In genomic region chr2L:5099790-5100360, dm6 we compare ENCODE assay signal across 1 fruit fly cellular context.
A peak's percentile ranks its signal among the peaks of the same experiment; 100 is the strongest.
TF ChIP-seq lines count a peak whose summit lies in the region.

Gene ND-13A, minus strand, starts transcription at chr2L:5100288.

TF ChIP-seq in whole organism, embryonic, 481 proteins besides CTCF, POLR2A, EP300 and RAD21 (continued from another document and continues in another):
- TF ChIP-seq fd102C (GFP tag; optimal IDR thresholded peaks at IDR 0.05; lab: Kevin White, UChicago) (no peak), CG3726 (GFP tag; IDR thresholded peaks at IDR 0.05; lab: Robert Waterston, UW) (no peak), da (GFP tag; optimal IDR thresholded peaks at IDR 0.05; lab: Kevin White, UChicago) (no peak), CG10267 (tag; optimal IDR thresholded peaks at IDR 0.05; lab: Kevin White, UChicago) (peak; percentile 2), tio (GFP tag; optimal IDR thresholded peaks at IDR 0.05; lab: Kevin White, UChicago) (no peak), dimm (GFP tag; IDR thresholded peaks at IDR 0.05; lab: Robert Waterston, UW) (no peak), knrl (GFP tag; IDR thresholded peaks at IDR 0.05; lab: Robert Waterston, UW; ENCODE audit: partially characterized antibody) (no peak), vvl (GFP tag; IDR thresholded peaks at IDR 0.05; lab: Robert Waterston, UW) (no peak), CG30431 (GFP tag; optimal IDR thresholded peaks at IDR 0.05; lab: Kevin White, UChicago) (no peak), cas (GFP tag; IDR thresholded peaks at IDR 0.05; lab: Robert Waterston, UW) (no peak), CG11093 (GFP tag; IDR thresholded peaks at IDR 0.05; lab: Robert Waterston, UW) (no peak), al (GFP tag; IDR thresholded peaks at IDR 0.05; lab: Robert Waterston, UW) (no peak), CG9797 (GFP tag; optimal IDR thresholded peaks at IDR 0.05; lab: Kevin White, UChicago) (peak; percentile 61), CG11723 (GFP tag; optimal IDR thresholded peaks at IDR 0.05; lab: Kevin White, UChicago) (no peak), CG12071 (GFP tag; optimal IDR thresholded peaks at IDR 0.05; lab: Kevin White, UChicago) (no peak), BEAF-32 (GFP tag; optimal IDR thresholded peaks at IDR 0.05; lab: Kevin White, UChicago) (peak; percentile 18), kni (GFP tag; optimal IDR thresholded peaks at IDR 0.05; lab: Kevin White, UChicago) (no peak), cato (GFP tag; optimal IDR thresholded peaks at IDR 0.05; lab: Kevin White, UChicago; ENCODE audit: borderline replicate concordance) (no peak), Jarid2 (GFP tag; optimal IDR thresholded peaks at IDR 0.05; lab: Kevin White, UChicago) (no peak), ind (GFP tag; optimal IDR thresholded peaks at IDR 0.05; lab: Kevin White, UChicago) (no peak), unpg (GFP tag; optimal IDR thresholded peaks at IDR 0.05; lab: Kevin White, UChicago) (no peak), CoRest (tag; optimal IDR thresholded peaks at IDR 0.05; lab: Kevin White, UChicago) (no peak), en (GFP tag; optimal IDR thresholded peaks at IDR 0.05; lab: Kevin White, UChicago) (no peak), nmo (GFP tag; optimal IDR thresholded peaks at IDR 0.05; lab: Kevin White, UChicago) (peak; percentile 9), eyg (GFP tag; optimal IDR thresholded peaks at IDR 0.05; lab: Kevin White, UChicago) (no peak), Fer3 (tag; optimal IDR thresholded peaks at IDR 0.05; lab: Kevin White, UChicago) (no peak), CG7786 (GFP tag; optimal IDR thresholded peaks at IDR 0.05; lab: Kevin White, UChicago) (no peak), CG7556 (GFP tag; optimal IDR thresholded peaks at IDR 0.05; lab: Kevin White, UChicago) (no peak), tx (GFP tag; optimal IDR thresholded peaks at IDR 0.05; lab: Kevin White, UChicago) (no peak), cad (GFP tag; optimal IDR thresholded peaks at IDR 0.05; lab: Kevin White, UChicago) (peak; percentile 63), gfzf (GFP tag; optimal IDR thresholded peaks at IDR 0.05; lab: Kevin White, UChicago) (peak; percentile 25), dmrt99B (tag; optimal IDR thresholded peaks at IDR 0.05; lab: Kevin White, UChicago) (no peak), CG16813 (GFP tag; IDR thresholded peaks at IDR 0.05; lab: Robert Waterston, UW; ENCODE audit: partially characterized antibody) (no peak), CG11560 (tag; IDR thresholded peaks at IDR 0.05; lab: Robert Waterston, UW) (no peak), fu2 (GFP tag; optimal IDR thresholded peaks at IDR 0.05; lab: Kevin White, UChicago) (no peak), CG3163 (GFP tag; optimal IDR thresholded peaks at IDR 0.05; lab: Kevin White, UChicago) (no peak), CG14710 (tag; optimal IDR thresholded peaks at IDR 0.05; lab: Kevin White, UChicago) (peak; percentile 13), zen2 (GFP tag; IDR thresholded peaks at IDR 0.05; lab: Robert Waterston, UW; ENCODE audit: partially characterized antibody) (no peak), CG32767 (GFP tag; IDR thresholded peaks at IDR 0.05; lab: Robert Waterston, UW) (no peak), cg (GFP tag; optimal IDR thresholded peaks at IDR 0.05; lab: Kevin White, UChicago) (no peak), CG14441 (GFP tag; IDR thresholded peaks at IDR 0.05; lab: Robert Waterston, UW) (no peak), CG1233 (GFP tag; optimal IDR thresholded peaks at IDR 0.05; lab: Kevin White, UChicago) (no peak), ato (GFP tag; IDR thresholded peaks at IDR 0.05; lab: Robert Waterston, UW; ENCODE audit: partially characterized antibody) (no peak), CG17328 (GFP tag; IDR thresholded peaks at IDR 0.05; lab: Robert Waterston, UW) (no peak), CG16815 (GFP tag; optimal IDR thresholded peaks at IDR 0.05; lab: Kevin White, UChicago) (no peak), CG17186 (GFP tag; optimal IDR thresholded peaks at IDR 0.05; lab: Kevin White, UChicago) (no peak), CG2889 (GFP tag; IDR thresholded peaks at IDR 0.05; lab: Robert Waterston, UW) (no peak), twi (tag; optimal IDR thresholded peaks at IDR 0.05; lab: Kevin White, UChicago) (no peak), CG9876 (GFP tag; optimal IDR thresholded peaks at IDR 0.05; lab: Kevin White, UChicago) (no peak), CG1603 (tag; optimal IDR thresholded peaks at IDR 0.05; lab: Kevin White, UChicago) (peak; percentile 40), Dref (GFP tag; IDR thresholded peaks at IDR 0.05; lab: Robert Waterston, UW) (no peak), pum (GFP tag; optimal IDR thresholded peaks at IDR 0.05; lab: Kevin White, UChicago) (no peak), Asciz (GFP tag; optimal IDR thresholded peaks at IDR 0.05; lab: Kevin White, UChicago) (no peak), CG8359 (GFP tag; optimal IDR thresholded peaks at IDR 0.05; lab: Kevin White, UChicago; ENCODE audit: borderline replicate concordance) (no peak), ERR (GFP tag; optimal IDR thresholded peaks at IDR 0.05; lab: Kevin White, UChicago) (no peak), ttk (GFP tag; IDR thresholded peaks at IDR 0.05; lab: Robert Waterston, UW) (no peak), CG8281 (tag; optimal IDR thresholded peaks at IDR 0.05; lab: Kevin White, UChicago) (no peak), trem (tag; optimal IDR thresholded peaks at IDR 0.05; lab: Kevin White, UChicago) (peak; percentile 25), cwo (GFP tag; optimal IDR thresholded peaks at IDR 0.05; lab: Kevin White, UChicago) (no peak), Meics (GFP tag; optimal IDR thresholded peaks at IDR 0.05; lab: Kevin White, UChicago) (no peak), Myb (GFP tag; optimal IDR thresholded peaks at IDR 0.05; lab: Kevin White, UChicago) (peak; percentile 18), tup (GFP tag; optimal IDR thresholded peaks at IDR 0.05; lab: Kevin White, UChicago) (no peak), NC2β (GFP tag; optimal IDR thresholded peaks at IDR 0.05; lab: Kevin White, UChicago) (no peak), Ada2b (GFP tag; IDR thresholded peaks at IDR 0.05; lab: Robert Waterston, UW) (no peak), Lim3 (GFP tag; IDR thresholded peaks at IDR 0.05; lab: Robert Waterston, UW) (no peak), CG10654 (GFP tag; optimal IDR thresholded peaks at IDR 0.05; lab: Kevin White, UChicago) (no peak), Doc3 (GFP tag; IDR thresholded peaks at IDR 0.05; lab: Robert Waterston, UW; ENCODE audit: partially characterized antibody) (peak; percentile 30; the same call in 1 of the 3 replicates), ranshi (GFP tag; IDR thresholded peaks at IDR 0.05; lab: Robert Waterston, UW) (no peak), lov (optimal IDR thresholded peaks at IDR 0.05; lab: Kevin White, UChicago) (no peak), lov (GFP tag; IDR thresholded peaks at IDR 0.05; lab: Robert Waterston, UW) (no peak), CG2678 (tag; optimal IDR thresholded peaks at IDR 0.05; lab: Kevin White, UChicago) (no peak), wdn (GFP tag; IDR thresholded peaks at IDR 0.05; lab: Robert Waterston, UW) (no peak), klu (GFP tag; IDR thresholded peaks at IDR 0.05; lab: Robert Waterston, UW) (no peak), Adf1 (GFP tag; IDR thresholded peaks at IDR 0.05; lab: Robert Waterston, UW) (no peak), Chrac-16 (GFP tag; optimal IDR thresholded peaks at IDR 0.05; lab: Kevin White, UChicago) (no peak), peb (GFP tag; IDR thresholded peaks at IDR 0.05; lab: Robert Waterston, UW) (no peak), CG14860 (GFP tag; IDR thresholded peaks at IDR 0.05; lab: Robert Waterston, UW; ENCODE audit: partially characterized antibody) (no peak), gt (GFP tag; IDR thresholded peaks at IDR 0.05; lab: Robert Waterston, UW) (no peak), Kr (GFP tag; optimal IDR thresholded peaks at IDR 0.05; lab: Kevin White, UChicago) (no peak), CG7963 (GFP tag; IDR thresholded peaks at IDR 0.05; lab: Robert Waterston, UW; ENCODE audit: partially characterized antibody) (no peak), CG18262 (tag; optimal IDR thresholded peaks at IDR 0.05; lab: Kevin White, UChicago) (no peak), wek (GFP tag; optimal IDR thresholded peaks at IDR 0.05; lab: Kevin White, UChicago) (peak; percentile 7), Stat92E (GFP tag; optimal IDR thresholded peaks at IDR 0.05; lab: Kevin White, UChicago) (no peak), chif (GFP tag; optimal IDR thresholded peaks at IDR 0.05; lab: Kevin White, UChicago) (no peak), CG11504 (tag; optimal IDR thresholded peaks at IDR 0.05; lab: Kevin White, UChicago) (no peak), CG14050 (GFP tag; IDR thresholded peaks at IDR 0.05; lab: Robert Waterston, UW) (no peak), CG9609 (GFP tag; optimal IDR thresholded peaks at IDR 0.05; lab: Kevin White, UChicago) (no peak), CG4730 (GFP tag; IDR thresholded peaks at IDR 0.05; lab: Robert Waterston, UW) (no peak), vfl (GFP tag; optimal IDR thresholded peaks at IDR 0.05; lab: Kevin White, UChicago) (no peak), ftz-f1 (GFP tag; optimal IDR thresholded peaks at IDR 0.05; lab: Kevin White, UChicago) (no peak), Hey (tag; optimal IDR thresholded peaks at IDR 0.05; lab: Kevin White, UChicago) (no peak), HmgD (GFP tag; optimal IDR thresholded peaks at IDR 0.05; lab: Kevin White, UChicago) (no peak), CG2875 (GFP tag; optimal IDR thresholded peaks at IDR 0.05; lab: Kevin White, UChicago) (no peak), sna (GFP tag; IDR thresholded peaks at IDR 0.05; lab: Robert Waterston, UW; ENCODE audit: partially characterized antibody) (peak; percentile 35; the same call in 1 of the 2 replicates), Fer2 (tag; optimal IDR thresholded peaks at IDR 0.05; lab: Kevin White, UChicago) (no peak), usp (GFP tag; optimal IDR thresholded peaks at IDR 0.05; lab: Kevin White, UChicago) (no peak), CG12744 (GFP tag; optimal IDR thresholded peaks at IDR 0.05; lab: Kevin White, UChicago) (no peak), CG4820 (GFP tag; optimal IDR thresholded peaks at IDR 0.05; lab: Kevin White, UChicago) (no peak), Mes4 (GFP tag; optimal IDR thresholded peaks at IDR 0.05; lab: Kevin White, UChicago) (no peak), luna (GFP tag; optimal IDR thresholded peaks at IDR 0.05; lab: Kevin White, UChicago) (no peak), Tbp (GFP tag; optimal IDR thresholded peaks at IDR 0.05; lab: Kevin White, UChicago) (no peak), Nf-YB (GFP tag; optimal IDR thresholded peaks at IDR 0.05; lab: Kevin White, UChicago) (no peak), phol (tag; optimal IDR thresholded peaks at IDR 0.05; lab: Kevin White, UChicago) (peak; percentile 14), jumu (GFP tag; optimal IDR thresholded peaks at IDR 0.05; lab: Kevin White, UChicago) (no peak), CG10462 (GFP tag; optimal IDR thresholded peaks at IDR 0.05; lab: Kevin White, UChicago) (peak; percentile 11), hbn (GFP tag; IDR thresholded peaks at IDR 0.05; lab: Robert Waterston, UW; ENCODE audit: partially characterized antibody) (no peak), Sox102F (GFP tag; optimal IDR thresholded peaks at IDR 0.05; lab: Kevin White, UChicago) (no peak), Sry-β (GFP tag; optimal IDR thresholded peaks at IDR 0.05; lab: Kevin White, UChicago) (no peak), ken (GFP tag; IDR thresholded peaks at IDR 0.05; lab: Robert Waterston, UW) (no peak), CG42726 (GFP tag; IDR thresholded peaks at IDR 0.05; lab: Robert Waterston, UW; ENCODE audit: partially characterized antibody) (0 out of 2 replicates have a peak, but pooled peaks have one; percentile 35), zfh1 (GFP tag; IDR thresholded peaks at IDR 0.05; lab: Robert Waterston, UW) (no peak), ssp (GFP tag; IDR thresholded peaks at IDR 0.05; lab: Robert Waterston, UW) (no peak), CG15514 (GFP tag; optimal IDR thresholded peaks at IDR 0.05; lab: Kevin White, UChicago) (peak; percentile 44), E2f2 (GFP tag; IDR thresholded peaks at IDR 0.05; lab: Robert Waterston, UW) (peak; percentile 70), Sox100B (GFP tag; optimal IDR thresholded peaks at IDR 0.05; lab: Kevin White, UChicago) (no peak), abd-A (tag; optimal IDR thresholded peaks at IDR 0.05; lab: Kevin White, UChicago) (no peak), btn (GFP tag; optimal IDR thresholded peaks at IDR 0.05; lab: Kevin White, UChicago) (no peak), CG10147 (GFP tag; optimal IDR thresholded peaks at IDR 0.05; lab: Kevin White, UChicago) (no peak), Poxn (GFP tag; IDR thresholded peaks at IDR 0.05; lab: Robert Waterston, UW) (no peak), ewg (GFP tag; optimal IDR thresholded peaks at IDR 0.05; lab: Kevin White, UChicago) (no peak), PHDP (tag; optimal IDR thresholded peaks at IDR 0.05; lab: Kevin White, UChicago) (no peak), C15 (GFP tag; IDR thresholded peaks at IDR 0.05; lab: Robert Waterston, UW) (no peak), CG30403 (GFP tag; optimal IDR thresholded peaks at IDR 0.05; lab: Kevin White, UChicago) (no peak), her (GFP tag; optimal IDR thresholded peaks at IDR 0.05; lab: Kevin White, UChicago) (no peak), Hr51 (GFP tag; optimal IDR thresholded peaks at IDR 0.05; lab: Kevin White, UChicago) (no peak), tgo (GFP tag; IDR thresholded peaks at IDR 0.05; lab: Robert Waterston, UW) (no peak), Drgx (GFP tag; IDR thresholded peaks at IDR 0.05; lab: Robert Waterston, UW) (no peak), CG32532 (GFP tag; IDR thresholded peaks at IDR 0.05; lab: Robert Waterston, UW) (no peak; the same call in 1 of the 2 replicates), ab (GFP tag; optimal IDR thresholded peaks at IDR 0.05; lab: Kevin White, UChicago) (no peak), so (GFP tag; IDR thresholded peaks at IDR 0.05; lab: Robert Waterston, UW) (no peak), Nf-YC (tag; optimal IDR thresholded peaks at IDR 0.05; lab: Kevin White, UChicago) (no peak), nerfin-1 (tag; optimal IDR thresholded peaks at IDR 0.05; lab: Kevin White, UChicago) (no peak), MESR4 (GFP tag; optimal IDR thresholded peaks at IDR 0.05; lab: Kevin White, UChicago) (peak; percentile 83), ro (GFP tag; IDR thresholded peaks at IDR 0.05; lab: Robert Waterston, UW) (no peak), CG10565 (GFP tag; optimal IDR thresholded peaks at IDR 0.05; lab: Kevin White, UChicago) (no peak), CG3995 (GFP tag; optimal IDR thresholded peaks at IDR 0.05; lab: Kevin White, UChicago) (no peak), CG34422 (GFP tag; IDR thresholded peaks at IDR 0.05; lab: Robert Waterston, UW) (no peak), Deaf1 (tag; optimal IDR thresholded peaks at IDR 0.05; lab: Kevin White, UChicago) (no peak), Med (GFP tag; lab: Kevin White, UChicago) (peak; percentile 47)
